Fruit fly (Drosophila melanogaster) whole organism, prepupa: ENCODE data around the gene L2HGDH.

ENCODE experiments used
- Blimp-1 ChIP-seq: fragments of 200-800 bp; sonication (Bioruptor generic); optimal IDR thresholded peaks from 3 replicates; lab custom pipeline; 2017; ENCODE audit warnings: missing biosample characterization, missing genetic modification characterization, mild to moderate bottlenecking, moderate library complexity, missing genetic modification reagents
- CG10631 ChIP-seq: fragments of 200-800 bp; sonication (Bioruptor generic); optimal IDR thresholded peaks from 2 replicates; lab custom pipeline; 2016; ENCODE audit warnings: missing biosample characterization, missing genetic modification characterization
- CG10669 ChIP-seq: fragments of 200-800 bp; sonication (Bioruptor generic); optimal IDR thresholded peaks from 3 replicates; lab custom pipeline; 2018; ENCODE audit warnings: missing biosample characterization, mild to moderate bottlenecking, missing genetic modification characterization, moderate library complexity
- CG11294 ChIP-seq: fragments of 200-800 bp; sonication (Bioruptor generic); IDR thresholded peaks from 2 replicates; pipeline ENCODE4 v1.3.6; 2022; ENCODE audit warnings: missing biosample characterization, missing genetic modification characterization
- CG11762 ChIP-seq: fragments of 200-800 bp; sonication (Bioruptor generic); optimal IDR thresholded peaks from 3 replicates; lab custom pipeline; 2016; ENCODE audit warnings: missing biosample characterization, missing genetic modification characterization; ENCODE audit not compliant: insufficient read depth
- CG11902 ChIP-seq: fragments of 200-800 bp; sonication (Bioruptor generic); optimal IDR thresholded peaks from 3 replicates; lab custom pipeline; 2016; ENCODE audit warnings: missing biosample characterization, missing genetic modification characterization
- CG1621 ChIP-seq: fragments of 200-800 bp; sonication (Bioruptor generic); optimal IDR thresholded peaks from 3 replicates; lab custom pipeline; 2018; ENCODE audit warnings: missing biosample characterization, mild to moderate bottlenecking, missing genetic modification characterization
- CG16779 ChIP-seq: fragments of 200-800 bp; sonication (Bioruptor generic); optimal IDR thresholded peaks from 3 replicates; lab custom pipeline; 2017; ENCODE audit warnings: missing biosample characterization, mild to moderate bottlenecking, missing genetic modification characterization
- CG3032 ChIP-seq: fragments of 200-800 bp; optimal IDR thresholded peaks from 2 replicates; lab custom pipeline; 2019; ENCODE audit warnings: missing biosample characterization, mild to moderate bottlenecking, missing genetic modification characterization, moderate library complexity
- CG31627 ChIP-seq: fragments of 200-800 bp; sonication (Bioruptor generic); optimal IDR thresholded peaks from 3 replicates; lab custom pipeline; 2016; ENCODE audit warnings: missing biosample characterization, missing genetic modification characterization
- CG34406 ChIP-seq: fragments of 200-800 bp; sonication (Bioruptor generic); optimal IDR thresholded peaks from 3 replicates; lab custom pipeline; 2016; ENCODE audit warnings: missing biosample characterization, missing genetic modification characterization
- CG3919 ChIP-seq: fragments of 200-800 bp; sonication (Bioruptor generic); optimal IDR thresholded peaks from 3 replicates; lab custom pipeline; 2016; ENCODE audit warnings: missing biosample characterization, missing genetic modification characterization
- CG4318 ChIP-seq: fragments of 200-800 bp; sonication (Bioruptor generic); optimal IDR thresholded peaks from 3 replicates; lab custom pipeline; 2017; ENCODE audit warnings: missing biosample characterization, mild to moderate bottlenecking, missing genetic modification characterization
- CG6163 ChIP-seq: fragments of 200-800 bp; sonication (Bioruptor generic); IDR thresholded peaks from 3 replicates; pipeline ENCODE4 v1.3.6; 2022; ENCODE audit warnings: missing biosample characterization, missing genetic modification characterization
- CG6792 ChIP-seq: fragments of 200-800 bp; sonication (Bioruptor generic); optimal IDR thresholded peaks from 3 replicates; lab custom pipeline; 2016; ENCODE audit warnings: missing biosample characterization, missing genetic modification characterization
- CG6808 ChIP-seq: fragments of 200-800 bp; sonication (Bioruptor generic); optimal IDR thresholded peaks from 3 replicates; lab custom pipeline; 2017; ENCODE audit warnings: missing biosample characterization, missing genetic modification characterization, mild to moderate bottlenecking, moderate library complexity, missing genetic modification reagents
- CG6854 ChIP-seq: fragments of 200-800 bp; sonication (Bioruptor generic); optimal IDR thresholded peaks from 2 replicates; lab custom pipeline; 2017; ENCODE audit warnings: missing biosample characterization, mild to moderate bottlenecking, missing genetic modification characterization
- CG7368 ChIP-seq: fragments of 200-800 bp; sonication (Bioruptor generic); optimal IDR thresholded peaks from 3 replicates; lab custom pipeline; 2016; ENCODE audit warnings: missing biosample characterization, missing genetic modification characterization
- CG8119 ChIP-seq: fragments of 200-800 bp; sonication (Bioruptor generic); IDR thresholded peaks from 3 replicates; pipeline ENCODE4 v1.3.6; 2022; ENCODE audit warnings: missing biosample characterization, missing genetic modification characterization
- CG8319 ChIP-seq: fragments of 200-800 bp; sonication (Bioruptor generic); optimal IDR thresholded peaks from 3 replicates; lab custom pipeline; 2016; ENCODE audit warnings: missing biosample characterization, missing genetic modification characterization
- CG8632 ChIP-seq: fragments of 200-800 bp; sonication (Bioruptor generic); optimal IDR thresholded peaks from 3 replicates; lab custom pipeline; 2016; ENCODE audit warnings: missing biosample characterization, missing genetic modification characterization
- Eip75B ChIP-seq: fragments of 200-800 bp; sonication (Bioruptor generic); optimal IDR thresholded peaks from 3 replicates; lab custom pipeline; 2016; ENCODE audit warnings: missing biosample characterization, missing genetic modification characterization
- Eip78C ChIP-seq: fragments of 200-800 bp; sonication (Bioruptor generic); peaks from one replicate; lab custom pipeline; 2016; ENCODE audit warnings: missing biosample characterization, missing genetic modification characterization
- Eip93F ChIP-seq: fragments of 200-800 bp; sonication (Bioruptor generic); optimal IDR thresholded peaks from 2 replicates; lab custom pipeline; 2016; ENCODE audit warnings: missing biosample characterization, mild to moderate bottlenecking, missing genetic modification characterization
- Ets21C ChIP-seq: fragments of 200-800 bp; sonication (Bioruptor generic); optimal IDR thresholded peaks from 3 replicates; lab custom pipeline; 2016; ENCODE audit warnings: missing biosample characterization, missing genetic modification characterization
- Ets96B ChIP-seq: fragments of 200-800 bp; optimal IDR thresholded peaks from 2 replicates; lab custom pipeline; 2019; ENCODE audit warnings: missing biosample characterization, mild to moderate bottlenecking, missing genetic modification characterization, moderate library complexity
- Gug ChIP-seq: fragments of 200-800 bp; sonication (Bioruptor generic); IDR thresholded peaks from 2 replicates; pipeline ENCODE4 v1.3.6; 2022; ENCODE audit warnings: missing biosample characterization, missing genetic modification characterization
- Hr4 ChIP-seq: fragments of 200-800 bp; sonication (Bioruptor generic); optimal IDR thresholded peaks from 3 replicates; lab custom pipeline; 2016; ENCODE audit warnings: missing biosample characterization, missing genetic modification characterization
- Met ChIP-seq: fragments of 200-800 bp; sonication (Bioruptor generic); optimal IDR thresholded peaks from 3 replicates; lab custom pipeline; 2016; ENCODE audit warnings: missing biosample characterization, missing genetic modification characterization
- OdsH ChIP-seq: fragments of 200-800 bp; sonication (Bioruptor generic); optimal IDR thresholded peaks from 3 replicates; lab custom pipeline; 2016; ENCODE audit warnings: missing biosample characterization, missing genetic modification characterization
- Smox ChIP-seq: fragments of 200-800 bp; sonication (Bioruptor generic); optimal IDR thresholded peaks from 3 replicates; lab custom pipeline; 2016; ENCODE audit warnings: missing biosample characterization, missing genetic modification characterization
- Sox102F ChIP-seq: fragments of 200-800 bp; sonication (Bioruptor generic); optimal IDR thresholded peaks from 2 replicates; lab custom pipeline; 2016; ENCODE audit warnings: missing biosample characterization, mild to moderate bottlenecking, missing genetic modification characterization
- Sox15 ChIP-seq: fragments of 200-800 bp; sonication (Bioruptor generic); optimal IDR thresholded peaks from 3 replicates; lab custom pipeline; 2016; ENCODE audit warnings: missing biosample characterization, missing genetic modification characterization
- achi ChIP-seq: fragments of 200-800 bp; sonication (Bioruptor generic); optimal IDR thresholded peaks from 3 replicates; lab custom pipeline; 2016; ENCODE audit warnings: missing biosample characterization, missing genetic modification characterization
- dac ChIP-seq: fragments of 200-800 bp; sonication (Bioruptor generic); optimal IDR thresholded peaks from 2 replicates; lab custom pipeline; 2017; ENCODE audit warnings: missing biosample characterization, mild to moderate bottlenecking, missing genetic modification characterization
- dsx ChIP-seq: fragments of 200-800 bp; optimal IDR thresholded peaks from 3 replicates; lab custom pipeline; 2019; ENCODE audit warnings: missing biosample characterization, mild to moderate bottlenecking, missing genetic modification characterization, moderate library complexity; ENCODE audit not compliant: poor library complexity, severe bottlenecking
- eg ChIP-seq: fragments of 200-800 bp; sonication (Bioruptor generic); IDR thresholded peaks from 3 replicates; pipeline ENCODE4 v1.3.6; 2022; ENCODE audit warnings: missing biosample characterization, missing genetic modification characterization
- esn ChIP-seq: fragments of 200-800 bp; sonication (Bioruptor generic); optimal IDR thresholded peaks from 2 replicates; lab custom pipeline; 2016; ENCODE audit warnings: missing biosample characterization, mild to moderate bottlenecking, missing genetic modification characterization, moderate library complexity
- lz ChIP-seq: fragments of 200-800 bp; sonication (Bioruptor generic); optimal IDR thresholded peaks from 3 replicates; lab custom pipeline; 2016; ENCODE audit warnings: missing biosample characterization, missing genetic modification characterization
- net ChIP-seq: fragments of 200-800 bp; sonication (Bioruptor generic); optimal IDR thresholded peaks from 3 replicates; lab custom pipeline; 2016; ENCODE audit warnings: missing biosample characterization, missing genetic modification characterization
- pdm3 ChIP-seq: fragments of 200-800 bp; sonication (Bioruptor generic); optimal IDR thresholded peaks from 3 replicates; lab custom pipeline; 2016; ENCODE audit warnings: missing biosample characterization, missing genetic modification characterization
- ss ChIP-seq, 2 experiments: fragments of 200-800 bp; sonication (Bioruptor generic); optimal IDR thresholded peaks; 2 replicates in 1 of 2; 3 replicates in 1 of 2; lab custom pipeline; 2017 to 2018; ENCODE audit warnings: mild to moderate bottlenecking in 2 of 2, missing biosample characterization in 2 of 2, missing genetic modification characterization in 2 of 2, moderate library complexity in 1 of 2
- svp ChIP-seq: fragments of 200-800 bp; sonication (Bioruptor generic); peaks from one replicate; lab custom pipeline; 2016; ENCODE audit warnings: missing biosample characterization, missing genetic modification characterization
- topi ChIP-seq: fragments of 200-800 bp; sonication (Bioruptor generic); optimal IDR thresholded peaks from 3 replicates; lab custom pipeline; 2016; ENCODE audit warnings: missing biosample characterization, missing genetic modification characterization
- vri ChIP-seq: fragments of 200-800 bp; sonication (Bioruptor generic); optimal IDR thresholded peaks from 3 replicates; lab custom pipeline; 2016; ENCODE audit warnings: missing biosample characterization, mild to moderate bottlenecking, missing genetic modification characterization

L2HGDH gene

dm6 chr2L:18946636-18947514 is 27.4 kb downstream of the L2HGDH start (continued):
- TF ChIP-seq esn (GFP tag; lab: Kevin White, UChicago) (peak; percentile 86), Sox15 (peak; percentile 53), CG6163 (peak; percentile 61; the same call in 1 of the 3 replicates), CG31627 (GFP tag; lab: Kevin White, UChicago) (peak; percentile 43), eg (no peak), Hr4 (GFP tag; lab: Kevin White, UChicago) (no peak), CG6808 (GFP tag; lab: Kevin White, UChicago) (peak; percentile 81), Ets21C (GFP tag; lab: Kevin White, UChicago) (no peak), net (GFP tag; lab: Kevin White, UChicago) (peak; percentile 39), Eip93F (GFP tag; lab: Kevin White, UChicago) (peak; percentile 42), CG6792 (peak; percentile 85), CG4318 (GFP tag; lab: Kevin White, UChicago) (peak; percentile 43), Ets96B (peak; percentile 94), CG1621 (tag; lab: Kevin White, UChicago) (peak; percentile 47), CG16779 (tag; lab: Kevin White, UChicago) (peak; percentile 77), CG11294 (GFP tag; lab: Robert Waterston, UW) (no peak; the same call in 1 of the 2 replicates), CG8119 (GFP tag; lab: Robert Waterston, UW) (peak; percentile 76), achi (peak; percentile 82), ss (GFP tag; optimal IDR thresholded peaks at IDR 0.05; lab: Kevin White, UChicago) (peak; percentile 91 to 93), Blimp-1 (GFP tag; lab: Kevin White, UChicago) (peak; percentile 60), Gug (no peak), vri (GFP tag; lab: Kevin White, UChicago) (peak; percentile 47), CG3919 (GFP tag; lab: Kevin White, UChicago) (peak; percentile 76), CG6854 (peak; percentile 34), Eip78C (peak; percentile 91), Eip75B (GFP tag; lab: Kevin White, UChicago) (peak; percentile 2), dac (GFP tag; lab: Kevin White, UChicago) (no peak), lz (GFP tag; lab: Kevin White, UChicago) (peak; percentile 68), CG8632 (GFP tag; lab: Kevin White, UChicago) (peak; percentile 94), pdm3 (GFP tag; lab: Kevin White, UChicago) (peak; percentile 39), CG3032 (tag; lab: Kevin White, UChicago) (peak; percentile 93), dsx (peak; percentile 88)

- TF ChIP-seq Met (GFP tag; lab: Kevin White, UChicago), result peak; percentile 55
- peak; percentile 35 for TF ChIP-seq Smox (GFP tag; lab: Kevin White, UChicago)
- TF ChIP-seq OdsH (GFP tag; lab: Kevin White, UChicago), result peak; percentile 42
- TF ChIP-seq CG10669, result peak; percentile 33
- peak; percentile 19 for TF ChIP-seq CG6792
- TF ChIP-seq net (GFP tag; lab: Kevin White, UChicago), result no peak
- peak; percentile 23 for TF ChIP-seq Hr4 (GFP tag; lab: Kevin White, UChicago)
- TF ChIP-seq svp (GFP tag; lab: Kevin White, UChicago), result peak; percentile 83
- TF ChIP-seq CG11294 (GFP tag; lab: Robert Waterston, UW), result no peak
- peak; percentile 41 for TF ChIP-seq achi
- TF ChIP-seq CG31627 (GFP tag; lab: Kevin White, UChicago), result peak; percentile 54
- no peak for TF ChIP-seq CG7368 (GFP tag; lab: Kevin White, UChicago)
- peak; percentile 33 for TF ChIP-seq pdm3 (GFP tag; lab: Kevin White, UChicago)
- TF ChIP-seq Sox102F, result peak; percentile 35
- TF ChIP-seq CG8319 (GFP tag; lab: Kevin White, UChicago), result no peak
- no peak for TF ChIP-seq vri (GFP tag; lab: Kevin White, UChicago)
- TF ChIP-seq dsx, result no peak
- peak; percentile 59 for TF ChIP-seq topi (GFP tag; lab: Kevin White, UChicago)
- TF ChIP-seq CG3919 (GFP tag; lab: Kevin White, UChicago), result peak; percentile 39
- TF ChIP-seq CG11902 (GFP tag; lab: Kevin White, UChicago), result peak; percentile 6
- TF ChIP-seq Ets21C (GFP tag; lab: Kevin White, UChicago), result peak; percentile 12
- TF ChIP-seq CG10631 (GFP tag; lab: Kevin White, UChicago), result peak; percentile 53
- no peak for TF ChIP-seq dac (GFP tag; lab: Kevin White, UChicago)
- no peak for TF ChIP-seq CG16779 (tag; lab: Kevin White, UChicago)
- peak; percentile 6 for TF ChIP-seq CG11762 (GFP tag; lab: Kevin White, UChicago)
- peak; percentile 9 for TF ChIP-seq CG34406 (GFP tag; lab: Kevin White, UChicago)
- TF ChIP-seq CG1621 (tag; lab: Kevin White, UChicago), result no peak
- TF ChIP-seq Eip78C, result peak; percentile 85
Measured at dm6 chr2L:18945765-18946552, 28.3 kb downstream of the L2HGDH start, which contains the start of gene CG46304. TSS of gene CG46304 (plus strand) at chr2L:18946305.
